Worm (Caenorhabditis elegans) whole organism, L4 larva: ENCODE data around the gene psa-3.

ENCODE experiments used
- ZK546.5 ChIP-seq, 2 experiments: sonication (generic microtip); optimal IDR thresholded peaks; 2 replicates each; lab custom pipeline; 2017; ENCODE audit warnings: missing biosample characterization in 2 of 2, missing genetic modification characterization in 2 of 2
- aha-1 ChIP-seq: fragments of 150-350 bp; peaks from one replicate; lab custom pipeline; 2014; ENCODE audit warnings: missing biosample characterization, missing genetic modification characterization
- ceh-20 ChIP-seq: fragments of 200-800 bp; sonication (Bioruptor generic); IDR thresholded peaks from 2 replicates; pipeline ENCODE4 v1.3.6; 2022; ENCODE audit warnings: missing genetic modification reagents, missing genetic modification characterization, missing compliant biosample characterization
- dmd-8 ChIP-seq: fragments of 200-800 bp; sonication (Bioruptor generic); IDR thresholded peaks from 2 replicates; pipeline ENCODE4 v1.3.6; 2022; ENCODE audit warnings: missing genetic modification characterization, missing compliant biosample characterization
- dmd-9 ChIP-seq: fragments of 200-800 bp; sonication (Bioruptor generic); IDR thresholded peaks from 2 replicates; pipeline ENCODE4 v1.3.6; 2022; ENCODE audit warnings: missing genetic modification reagents, missing genetic modification characterization, missing compliant biosample characterization
- duxl-1 ChIP-seq: sonication (generic microtip); optimal IDR thresholded peaks from 2 replicates; lab custom pipeline; 2016; ENCODE audit warnings: mild to moderate bottlenecking, missing genetic modification characterization, moderate library complexity, missing compliant biosample characterization; ENCODE audit not compliant: poor library complexity
- egl-43 ChIP-seq: fragments of 200-800 bp; sonication (Bioruptor generic); IDR thresholded peaks from 2 replicates; pipeline ENCODE4 v1.3.6; 2022; ENCODE audit warnings: missing genetic modification reagents, missing genetic modification characterization, missing compliant biosample characterization
- lir-3 ChIP-seq: sonication (generic microtip); optimal IDR thresholded peaks from 2 replicates; lab custom pipeline; 2016; ENCODE audit warnings: mild to moderate bottlenecking, missing genetic modification characterization, missing compliant biosample characterization
- mxl-3 ChIP-seq: fragments of 200-800 bp; sonication (Bioruptor generic); optimal IDR thresholded peaks from 2 replicates; lab custom pipeline; 2018; ENCODE audit warnings: mild to moderate bottlenecking, missing genetic modification characterization, missing compliant biosample characterization
- nhr-11 ChIP-seq: fragments of 150-350 bp; optimal IDR thresholded peaks from 2 replicates; lab custom pipeline; 2014; ENCODE audit warnings: missing biosample characterization, missing genetic modification characterization
- nhr-111 ChIP-seq: fragments of 200-800 bp; sonication (Bioruptor generic); optimal IDR thresholded peaks from 2 replicates; lab custom pipeline; 2018; ENCODE audit warnings: mild to moderate bottlenecking, missing genetic modification characterization, missing compliant biosample characterization
- nhr-28 ChIP-seq: fragments of 150-350 bp; optimal IDR thresholded peaks from 2 replicates; lab custom pipeline; 2014; ENCODE audit warnings: missing biosample characterization, missing genetic modification characterization
- rbr-2 ChIP-seq: sonication (generic microtip); optimal IDR thresholded peaks from 2 replicates; lab custom pipeline; 2016; ENCODE audit warnings: missing genotype, missing genetic modification characterization, missing compliant biosample characterization
- sdz-12 ChIP-seq: fragments of 200-800 bp; sonication (Bioruptor generic); optimal IDR thresholded peaks from 2 replicates; lab custom pipeline; 2018; ENCODE audit warnings: mild to moderate bottlenecking, missing genetic modification characterization, missing compliant biosample characterization
- set-16 ChIP-seq: fragments of 200-800 bp; sonication (Bioruptor generic); IDR thresholded peaks from 2 replicates; pipeline ENCODE4 v1.3.6; 2022; ENCODE audit warnings: missing genetic modification reagents, missing genetic modification characterization, missing compliant biosample characterization
- snpc-1.2 ChIP-seq: fragments of 200-800 bp; sonication (Bioruptor generic); IDR thresholded peaks from 2 replicates; pipeline ENCODE4 v1.3.6; 2022; ENCODE audit warnings: missing genetic modification reagents, missing genetic modification characterization, missing compliant biosample characterization
- unc-62 ChIP-seq, 3 experiments: fragments of 150-350 bp in 1 of 3; sonication (generic microtip); optimal IDR thresholded peaks in 2 of 3; peaks in 1 of 3; 1 replicate in 1 of 3; 2 replicates in 2 of 3; lab custom pipeline; 2014 to 2017; ENCODE audit warnings: missing biosample characterization in 3 of 3, missing genetic modification characterization in 3 of 3, missing genetic modification reagents in 3 of 3, missing genotype in 1 of 3
- zip-2 ChIP-seq: fragments of 150-350 bp; optimal IDR thresholded peaks from 2 replicates; lab custom pipeline; 2014; ENCODE audit warnings: missing biosample characterization, missing genetic modification characterization
- ztf-7 ChIP-seq: fragments of 150-350 bp; optimal IDR thresholded peaks from 2 replicates; lab custom pipeline; 2014; ENCODE audit warnings: missing biosample characterization, missing genetic modification characterization

The psa-3 gene

ce11 chrX:15441686-15442067 is 33.9 kb downstream of the psa-3 start, which contains the start of gene nkat-3:
Gene nkat-3 (plus strand): TSS chrX:15441731.
- TF ChIP-seq ZK546.5 (tag; optimal IDR thresholded peaks at IDR 0.05; lab: Kevin White, UChicago) (no peak), sdz-12 (GFP tag; lab: Kevin White, UChicago) (no peak), nhr-111 (no peak), ceh-20 (GFP tag; lab: Robert Waterston, UW) (no peak), aha-1 (peak; percentile 90)

- TF ChIP-seq egl-43: no peak
- peak; percentile 96 for TF ChIP-seq nhr-28
- TF ChIP-seq zip-2: no peak
- no peak for TF ChIP-seq dmd-8 (GFP tag; lab: Robert Waterston, UW)
Observed at ce11 chrX:15446292-15446794, 38.6 kb downstream of the psa-3 start, which contains the start of gene R03A10.5. Gene R03A10.5 (plus strand): TSS chrX:15446722.

ce11 chrX:15465050-15465449 is 57.3 kb downstream of the psa-3 start:
- TF ChIP-seq dmd-9 (GFP tag; lab: Robert Waterston, UW) (no peak), nhr-28 (no peak), aha-1 (peak; percentile 96), duxl-1 (no peak)

- TF ChIP-seq unc-62 (GFP tag; optimal IDR thresholded peaks at IDR 0.05 in 1 of 2; lab: Kevin White, UChicago): peak in 1 of 2 experiments; percentile 95
- TF ChIP-seq unc-62 (tag; optimal IDR thresholded peaks at IDR 0.05; lab: Kevin White, UChicago): no peak
- TF ChIP-seq ztf-7 (tag; lab: Kevin White, UChicago): no peak
- TF ChIP-seq lir-3 (tag; lab: Kevin White, UChicago): no peak
- no peak for TF ChIP-seq mxl-3 (GFP tag; lab: Kevin White, UChicago)
- no peak for TF ChIP-seq rbr-2 (tag; lab: Kevin White, UChicago)
Observed at ce11 chrX:15466032-15466431, 58.3 kb downstream of the psa-3 start, which contains the start of gene sprr-1. Gene sprr-1 (plus strand): TSS chrX:15466300.

ce11 chrX:15468657-15469056 is 60.9 kb downstream of the psa-3 start:
- TF ChIP-seq egl-43: 0 out of 2 replicates have a peak, but pooled peaks have one; percentile 10
- no peak for TF ChIP-seq nhr-11 (tag; lab: Kevin White, UChicago)
- TF ChIP-seq snpc-1.2 (GFP tag; lab: Robert Waterston, UW): 0 out of 2 replicates have a peak, but pooled peaks have one; percentile 42
- peak; percentile 52 for TF ChIP-seq set-16
